Worm (Caenorhabditis elegans) whole organism, mixed stage, embryonic: ENCODE results near the gene pars-1.

Experiments
- lin-13 ChIP-seq: fragments of 150-350 bp; optimal IDR thresholded peaks from 2 replicates; lab custom pipeline; 2014; ENCODE audit warnings: missing biosample characterization, missing genetic modification characterization
- mab-5 ChIP-seq: fragments of 150-350 bp; optimal IDR thresholded peaks from 2 replicates; lab custom pipeline; 2014; ENCODE audit warnings: missing biosample characterization, missing genetic modification characterization
- mep-1 ChIP-seq: fragments of 150-350 bp; optimal IDR thresholded peaks from 2 replicates; lab custom pipeline; 2017; ENCODE audit warnings: missing biosample characterization, missing genetic modification reagents, missing genetic modification characterization, inconsistent platforms
- unc-62 ChIP-seq: fragments of 150-350 bp; optimal IDR thresholded peaks from 2 replicates; lab custom pipeline; 2014; ENCODE audit warnings: missing biosample characterization, missing genetic modification reagents, missing genetic modification characterization
- zip-8 ChIP-seq: fragments of 150-350 bp; optimal IDR thresholded peaks from 2 replicates; lab custom pipeline; 2014; ENCODE audit warnings: missing biosample characterization, missing genetic modification characterization

DNA sequence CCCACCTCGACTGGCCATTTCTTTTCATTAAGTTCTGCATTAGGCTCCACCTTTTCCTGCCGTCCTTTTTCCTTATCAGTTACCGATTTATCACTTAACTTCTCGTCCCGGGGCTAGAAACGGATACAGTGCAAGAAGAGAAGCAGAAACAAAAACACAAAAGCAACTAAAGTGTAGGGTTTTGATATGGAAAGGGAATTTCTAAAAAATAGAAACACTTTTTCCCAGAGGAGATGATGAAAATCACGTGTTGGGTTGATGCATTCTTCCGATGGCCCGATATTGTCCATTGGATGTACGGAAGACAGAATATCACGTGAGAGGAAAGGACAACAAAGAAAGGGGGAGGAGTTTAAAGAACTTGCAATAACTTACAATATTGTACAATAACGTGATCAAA is 34.0 kb downstream of the pars-1 start:
- TF ChIP-seq lin-13 (tag; lab: Kevin White, UChicago) (no peak), mep-1 (no peak), mab-5 (tag; lab: Kevin White, UChicago) (no peak), zip-8 (tag; lab: Kevin White, UChicago) (no peak), unc-62 (GFP tag; lab: Kevin White, UChicago) (no peak)
